Worm (Caenorhabditis elegans) whole organism, mixed stage, embryonic: ENCODE results near the gene msp-58.
"Not testable (repeated sequence)": the region's sequence is repeated elsewhere in the genome, so short reads cannot be mapped to it uniquely, and the experiment has no call there.

Experiments used
- bed-3 ChIP-seq: fragments of 200-800 bp; sonication (Bioruptor generic); optimal IDR thresholded peaks from 3 replicates; lab custom pipeline; 2018; ENCODE audit warnings: mild to moderate bottlenecking, missing genetic modification characterization, moderate library complexity, missing compliant biosample characterization
- blmp-1 ChIP-seq: fragments of 150-350 bp; optimal IDR thresholded peaks from 2 replicates; lab custom pipeline; 2014; ENCODE audit warnings: missing biosample characterization, missing genetic modification characterization
- ceh-43 ChIP-seq: fragments of 200-800 bp; sonication (Bioruptor generic); optimal IDR thresholded peaks from 2 replicates; lab custom pipeline; 2018; ENCODE audit warnings: mild to moderate bottlenecking, missing genetic modification characterization, moderate library complexity, missing compliant biosample characterization
- ces-1 ChIP-seq: fragments of 150-350 bp; optimal IDR thresholded peaks from 2 replicates; lab custom pipeline; 2014; ENCODE audit warnings: missing biosample characterization, missing genetic modification reagents, missing genetic modification characterization
- drap-1 ChIP-seq: fragments of 200-800 bp; sonication (Bioruptor generic); optimal IDR thresholded peaks from 3 replicates; lab custom pipeline; 2018; ENCODE audit warnings: mild to moderate bottlenecking, missing genetic modification characterization, missing compliant biosample characterization
- elt-3 ChIP-seq: fragments of 150-350 bp; optimal IDR thresholded peaks from 2 replicates; lab custom pipeline; 2014; ENCODE audit warnings: missing biosample characterization, missing genetic modification characterization
- flh-1 ChIP-seq: fragments of 200-800 bp; sonication (Bioruptor generic); optimal IDR thresholded peaks from 2 replicates; lab custom pipeline; 2018; ENCODE audit warnings: mild to moderate bottlenecking, missing genetic modification characterization, moderate library complexity, missing compliant biosample characterization
- ham-2 ChIP-seq: fragments of 200-800 bp; sonication (Bioruptor generic); optimal IDR thresholded peaks from 2 replicates; lab custom pipeline; 2018; ENCODE audit warnings: mild to moderate bottlenecking, missing genetic modification characterization, missing compliant biosample characterization
- hlh-1 ChIP-seq: fragments of 150-350 bp; optimal IDR thresholded peaks from 2 replicates; lab custom pipeline; 2014; ENCODE audit warnings: missing biosample characterization, missing genetic modification reagents, missing genetic modification characterization
- lin-13 ChIP-seq: fragments of 150-350 bp; optimal IDR thresholded peaks from 2 replicates; lab custom pipeline; 2014; ENCODE audit warnings: missing biosample characterization, missing genetic modification characterization
- lin-32 ChIP-seq: fragments of 200-800 bp; sonication (Bioruptor generic); optimal IDR thresholded peaks from 2 replicates; lab custom pipeline; 2018; ENCODE audit warnings: mild to moderate bottlenecking, missing genetic modification characterization, missing compliant biosample characterization
- lsy-2 ChIP-seq: fragments of 150-350 bp; optimal IDR thresholded peaks from 2 replicates; lab custom pipeline; 2014; ENCODE audit warnings: missing biosample characterization, missing genetic modification characterization
- mab-5 ChIP-seq: fragments of 150-350 bp; optimal IDR thresholded peaks from 2 replicates; lab custom pipeline; 2014; ENCODE audit warnings: missing biosample characterization, missing genetic modification characterization
- mep-1 ChIP-seq: fragments of 150-350 bp; optimal IDR thresholded peaks from 2 replicates; lab custom pipeline; 2017; ENCODE audit warnings: missing biosample characterization, missing genetic modification reagents, missing genetic modification characterization, inconsistent platforms
- mls-2 ChIP-seq: sonication (generic microtip); optimal IDR thresholded peaks from 2 replicates; lab custom pipeline; 2016; ENCODE audit warnings: mild to moderate bottlenecking, missing genetic modification characterization, moderate library complexity, missing compliant biosample characterization
- nhr-12 ChIP-seq: fragments of 150-350 bp; optimal IDR thresholded peaks from 2 replicates; lab custom pipeline; 2014; ENCODE audit warnings: missing biosample characterization, missing genetic modification characterization
- nhr-2 ChIP-seq: fragments of 150-350 bp; optimal IDR thresholded peaks from 2 replicates; lab custom pipeline; 2014; ENCODE audit warnings: missing biosample characterization, missing genetic modification characterization
- nhr-237 ChIP-seq: fragments of 150-350 bp; optimal IDR thresholded peaks from 2 replicates; lab custom pipeline; 2014; ENCODE audit warnings: missing biosample characterization, missing genetic modification characterization
- nhr-28 ChIP-seq: fragments of 150-350 bp; optimal IDR thresholded peaks from 2 replicates; lab custom pipeline; 2014; ENCODE audit warnings: missing biosample characterization, missing genetic modification characterization
- nhr-76 ChIP-seq: sonication (generic microtip); optimal IDR thresholded peaks from 2 replicates; lab custom pipeline; 2017; ENCODE audit warnings: missing biosample characterization, missing genetic modification characterization
- snpc-4 ChIP-seq: fragments of 150-350 bp; optimal IDR thresholded peaks from 2 replicates; lab custom pipeline; 2014; ENCODE audit warnings: missing biosample characterization, missing genetic modification characterization
- sptf-1 ChIP-seq: sonication (generic microtip); optimal IDR thresholded peaks from 2 replicates; lab custom pipeline; 2017; ENCODE audit warnings: mild to moderate bottlenecking, missing genetic modification characterization, moderate library complexity, missing compliant biosample characterization
- tbx-8 ChIP-seq: fragments of 200-800 bp; sonication (Bioruptor generic); optimal IDR thresholded peaks from 2 replicates; lab custom pipeline; 2018; ENCODE audit warnings: mild to moderate bottlenecking, missing genetic modification characterization, moderate library complexity, missing compliant biosample characterization
- unc-120 ChIP-seq: sonication (generic microtip); optimal IDR thresholded peaks from 2 replicates; lab custom pipeline; 2017; ENCODE audit warnings: missing genetic modification characterization, missing compliant biosample characterization; ENCODE audit not compliant: poor library complexity, severe bottlenecking
- unc-39 ChIP-seq: fragments of 150-350 bp; optimal IDR thresholded peaks from 2 replicates; lab custom pipeline; 2014; ENCODE audit warnings: missing biosample characterization, missing genetic modification characterization
- unc-62 ChIP-seq: fragments of 150-350 bp; optimal IDR thresholded peaks from 2 replicates; lab custom pipeline; 2014; ENCODE audit warnings: missing biosample characterization, missing genetic modification reagents, missing genetic modification characterization
- zip-8 ChIP-seq: fragments of 150-350 bp; optimal IDR thresholded peaks from 2 replicates; lab custom pipeline; 2014; ENCODE audit warnings: missing biosample characterization, missing genetic modification characterization
- ztf-11 ChIP-seq: fragments of 150-350 bp; optimal IDR thresholded peaks from 2 replicates; lab custom pipeline; 2014; ENCODE audit warnings: missing biosample characterization, missing genetic modification characterization

Gene msp-58

ce11 chrIV:5344168-5344567 is 35.8 kb downstream of the msp-58 start:
- no peak for TF ChIP-seq ham-2 (GFP tag; lab: Kevin White, UChicago)
- no peak for TF ChIP-seq unc-120 (tag; lab: Kevin White, UChicago)
- no peak for TF ChIP-seq blmp-1
- TF ChIP-seq nhr-2 (tag; lab: Kevin White, UChicago), result no peak
- no peak for TF ChIP-seq ces-1 (GFP tag; lab: Kevin White, UChicago)
- no peak for TF ChIP-seq nhr-28 (tag; lab: Kevin White, UChicago)
- TF ChIP-seq nhr-12, result no peak
- TF ChIP-seq lin-13 (tag; lab: Kevin White, UChicago), result no peak
- TF ChIP-seq ztf-11 (tag; lab: Kevin White, UChicago), result no peak
- TF ChIP-seq unc-39, result no peak
- no peak for TF ChIP-seq lsy-2 (tag; lab: Kevin White, UChicago)
- no peak for TF ChIP-seq nhr-237 (tag; lab: Kevin White, UChicago)
- TF ChIP-seq ceh-43 (GFP tag; lab: Kevin White, UChicago), result no peak
- TF ChIP-seq mab-5 (tag; lab: Kevin White, UChicago), result no peak
- no peak for TF ChIP-seq flh-1 (GFP tag; lab: Kevin White, UChicago)
- no peak for TF ChIP-seq bed-3 (GFP tag; lab: Kevin White, UChicago)
- no peak for TF ChIP-seq mep-1 (tag; lab: Kevin White, UChicago)

DNA sequence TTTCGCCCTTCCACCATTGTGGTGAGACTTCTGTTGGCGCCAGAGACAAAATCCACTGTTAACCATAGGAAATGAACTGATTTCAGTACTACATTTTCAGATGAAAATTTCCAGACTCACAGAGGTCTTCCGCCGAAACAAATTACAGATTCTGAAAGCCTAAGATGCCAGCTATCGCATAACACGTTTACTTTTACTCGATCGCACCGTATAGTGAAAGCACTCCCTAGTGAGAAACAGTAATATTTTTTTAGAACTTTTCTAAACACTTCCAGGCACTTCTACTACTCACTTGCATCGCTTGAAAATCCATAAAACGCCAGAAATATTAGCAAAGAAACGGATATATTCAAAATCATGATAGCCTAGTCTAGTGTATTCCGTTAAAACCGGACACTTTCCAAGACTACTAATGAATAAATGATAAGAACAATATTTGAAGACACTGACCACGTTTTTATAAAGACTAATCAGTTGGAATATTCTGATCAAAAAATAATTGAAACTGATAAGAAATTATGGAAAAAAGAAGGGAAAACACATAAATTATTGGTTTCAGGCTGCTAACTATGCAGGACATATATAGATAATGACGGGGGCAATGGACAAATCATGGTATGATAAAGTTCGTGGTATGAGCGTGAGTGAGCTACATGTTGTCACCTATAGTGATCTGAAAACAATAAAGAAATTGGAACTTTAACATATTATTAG is 42.2 kb downstream of the msp-58 start, which contains the start of gene gba-4:
Gene gba-4, minus strand, starts transcription at position 418 of the 714 bp plus-strand sequence.
- TF ChIP-seq drap-1 (GFP tag; lab: Kevin White, UChicago); unc-120 (tag; lab: Kevin White, UChicago); unc-39: not testable (repeated sequence)

- no peak for TF ChIP-seq ces-1 (GFP tag; lab: Kevin White, UChicago)
- no peak for TF ChIP-seq nhr-28 (tag; lab: Kevin White, UChicago)
- TF ChIP-seq unc-39, result no peak
- TF ChIP-seq sptf-1 (tag; lab: Kevin White, UChicago), result no peak
- TF ChIP-seq blmp-1, result no peak
- TF ChIP-seq drap-1 (GFP tag; lab: Kevin White, UChicago), result no peak
- TF ChIP-seq lsy-2 (tag; lab: Kevin White, UChicago), result no peak
- no peak for TF ChIP-seq nhr-12
- no peak for TF ChIP-seq nhr-76 (tag; lab: Kevin White, UChicago)
- TF ChIP-seq ham-2 (GFP tag; lab: Kevin White, UChicago), result no peak
- TF ChIP-seq lin-13 (tag; lab: Kevin White, UChicago), result no peak
- no peak for TF ChIP-seq snpc-4
- TF ChIP-seq lin-32 (GFP tag; lab: Kevin White, UChicago), result no peak
- no peak for TF ChIP-seq zip-8
- no peak for TF ChIP-seq flh-1 (GFP tag; lab: Kevin White, UChicago)
These were observed 45.0 kb downstream of the msp-58 start, which contains the start of gene Y4C6B.7 for ce11 chrIV:5353364-5353763. TSS of gene Y4C6B.7 (minus strand) at chrIV:5353464.

ce11 chrIV:5354124-5354523 is 45.7 kb downstream of the msp-58 start, which contains the start of gene Y4C6B.1:
TSS of gene Y4C6B.1 (plus strand) at chrIV:5354488.
- TF ChIP-seq hlh-1 (tag; lab: Kevin White, UChicago) (no peak), mep-1 (tag; lab: Kevin White, UChicago) (peak; percentile 18), snpc-4 (no peak), nhr-237 (tag; lab: Kevin White, UChicago) (no peak), lsy-2 (tag; lab: Kevin White, UChicago) (peak; percentile 88)

ce11 chrIV:5354564-5354963 is 46.2 kb downstream of the msp-58 start:
- TF ChIP-seq mab-5 (tag; lab: Kevin White, UChicago) (no peak), flh-1 (GFP tag; lab: Kevin White, UChicago) (no peak), nhr-237 (tag; lab: Kevin White, UChicago) (no peak), zip-8 (no peak), unc-62 (no peak), mep-1 (tag; lab: Kevin White, UChicago) (no peak), mls-2 (tag; lab: Kevin White, UChicago) (no peak), lin-32 (GFP tag; lab: Kevin White, UChicago) (no peak), tbx-8 (GFP tag; lab: Kevin White, UChicago) (no peak), snpc-4 (no peak), bed-3 (GFP tag; lab: Kevin White, UChicago) (no peak), ztf-11 (tag; lab: Kevin White, UChicago) (no peak), lin-13 (tag; lab: Kevin White, UChicago) (no peak), elt-3 (no peak), drap-1 (GFP tag; lab: Kevin White, UChicago) (no peak), nhr-28 (tag; lab: Kevin White, UChicago) (no peak)
